Fruit fly (Drosophila melanogaster): ENCODE data around the gene Ir94h.

Ir94h gene

dm6 chr3R:23497241-23497640 lies 9.9 kb downstream of the Ir94h start:
- TF ChIP-seq Hnf4 (GFP tag; optimal IDR thresholded peaks at IDR 0.05) (no peak), dl (GFP tag; optimal IDR thresholded peaks at IDR 0.05; ENCODE audit: insufficient read depth in 1 of 2, partially characterized antibody in 2 of 2) (no peak), fru (GFP tag; optimal IDR thresholded peaks at IDR 0.05) (no peak), Myc (optimal IDR thresholded peaks at IDR 0.05) (no peak), CG32264 (GFP tag; optimal IDR thresholded peaks at IDR 0.05) (no peak), usp (GFP tag; optimal IDR thresholded peaks at IDR 0.05) (no peak), N (GFP tag; optimal IDR thresholded peaks at IDR 0.05) (no peak), woc (GFP tag; optimal IDR thresholded peaks at IDR 0.05) (no peak), rgr (GFP tag; optimal IDR thresholded peaks at IDR 0.05) (no peak), Hr83 (GFP tag; optimal IDR thresholded peaks at IDR 0.05; ENCODE audit: poor library complexity, severe bottlenecking) (no peak)

dm6 chr3R:23503511-23503910 lies 16.2 kb downstream of the Ir94h start:
- TF ChIP-seq Dfd (GFP tag; optimal IDR thresholded peaks at IDR 0.05) (no peak), dmrt93B (GFP tag; optimal IDR thresholded peaks at IDR 0.05) (no peak), jim (GFP tag; optimal IDR thresholded peaks at IDR 0.05) (no peak), CrebA (GFP tag; optimal IDR thresholded peaks at IDR 0.05; ENCODE audit: borderline replicate concordance) (no peak), h (GFP tag; optimal IDR thresholded peaks at IDR 0.05) (no peak), ey (GFP tag; optimal IDR thresholded peaks at IDR 0.05) (no peak), CG9705 (GFP tag; optimal IDR thresholded peaks at IDR 0.05) (no peak), dsf (GFP tag; optimal IDR thresholded peaks at IDR 0.05; ENCODE audit: borderline replicate concordance) (no peak), Rel (GFP tag; optimal IDR thresholded peaks at IDR 0.05) (no peak), Rel (tag; optimal IDR thresholded peaks at IDR 0.05) (no peak), Hr78 (GFP tag; optimal IDR thresholded peaks at IDR 0.05) (no peak), sage (GFP tag; optimal IDR thresholded peaks at IDR 0.05) (no peak), brk (GFP tag; optimal IDR thresholded peaks at IDR 0.05) (no peak), N (GFP tag; optimal IDR thresholded peaks at IDR 0.05) (no peak)

- TF ChIP-seq tai (GFP tag; optimal IDR thresholded peaks at IDR 0.05), result peak; percentile 26
- no peak for TF ChIP-seq Dif (GFP tag; optimal IDR thresholded peaks at IDR 0.05; ENCODE audit: partially characterized antibody)
- TF ChIP-seq GATAd (GFP tag; optimal IDR thresholded peaks at IDR 0.05), result no peak
- peak; percentile 54 for TF ChIP-seq HLH106 (tag; optimal IDR thresholded peaks at IDR 0.05)
- no peak for TF ChIP-seq lola (GFP tag; optimal IDR thresholded peaks at IDR 0.05)
- TF ChIP-seq Myc (optimal IDR thresholded peaks at IDR 0.05), result no peak
- peak; percentile 59 for TF ChIP-seq h (GFP tag; optimal IDR thresholded peaks at IDR 0.05)
- peak in 1 of 2 experiments; percentile 63 for TF ChIP-seq foxo (GFP tag; optimal IDR thresholded peaks at IDR 0.05)
- peak; percentile 67 for TF ChIP-seq fru (GFP tag; optimal IDR thresholded peaks at IDR 0.05)
- peak; percentile 45 for TF ChIP-seq rgr (GFP tag; optimal IDR thresholded peaks at IDR 0.05)
- TF ChIP-seq pan (optimal IDR thresholded peaks at IDR 0.05), result no peak
- peak; percentile 41 for TF ChIP-seq ey (GFP tag; optimal IDR thresholded peaks at IDR 0.05)
- peak; percentile 29 for TF ChIP-seq psq (GFP tag; optimal IDR thresholded peaks at IDR 0.05)
- TF ChIP-seq CG32264 (GFP tag; optimal IDR thresholded peaks at IDR 0.05), result no peak
- peak; percentile 57 for TF ChIP-seq OdsH (GFP tag; optimal IDR thresholded peaks at IDR 0.05)
- TF ChIP-seq Sp1 (GFP tag; optimal IDR thresholded peaks at IDR 0.05), result peak; percentile 56
- TF ChIP-seq br (GFP tag; optimal IDR thresholded peaks at IDR 0.05), result peak; percentile 8
- peak; percentile 6 for TF ChIP-seq woc (GFP tag; optimal IDR thresholded peaks at IDR 0.05)
- TF ChIP-seq CrebA (GFP tag; optimal IDR thresholded peaks at IDR 0.05; ENCODE audit: borderline replicate concordance), result no peak
- TF ChIP-seq dl (GFP tag; optimal IDR thresholded peaks at IDR 0.05; ENCODE audit: insufficient read depth in 1 of 2, partially characterized antibody in 2 of 2), result no peak
Observed at dm6 chr3R:23504760-23505159, 17.5 kb downstream of the Ir94h start.

DNA sequence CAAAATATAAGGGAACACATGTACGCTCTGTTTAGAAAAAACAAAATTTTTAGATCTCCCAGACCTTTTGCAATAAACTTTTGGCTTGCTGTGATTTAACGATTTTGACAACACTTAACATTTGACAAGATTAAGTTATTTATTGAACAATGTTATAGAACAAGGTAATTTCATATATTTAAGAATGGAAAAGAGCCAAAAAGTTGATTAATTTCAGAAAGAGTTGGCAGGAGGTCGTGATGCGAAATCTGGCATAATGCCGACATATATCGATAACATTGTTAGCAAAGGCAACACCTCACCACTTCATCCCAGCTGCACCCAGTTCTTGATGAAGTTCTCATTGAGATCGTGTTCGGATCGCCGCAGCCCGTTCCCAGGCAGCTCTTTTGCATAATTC lies 20.1 kb downstream of the Ir94h start, which contains the start of gene CG34289:
Gene CG34289 (minus strand): TSS at position 101 of the 400 bp plus-strand sequence.
- TF ChIP-seq Dif (GFP tag; optimal IDR thresholded peaks at IDR 0.05; ENCODE audit: partially characterized antibody), result no peak

dm6 chr3R:23508304-23508703 lies 21.0 kb downstream of the Ir94h start:
- peak; percentile 15 for TF ChIP-seq ey (GFP tag; optimal IDR thresholded peaks at IDR 0.05)
- peak; percentile 35 for TF ChIP-seq woc (GFP tag; optimal IDR thresholded peaks at IDR 0.05)
- peak; percentile 74 for TF ChIP-seq rgr (GFP tag; optimal IDR thresholded peaks at IDR 0.05)
- no peak for TF ChIP-seq sv (GFP tag; optimal IDR thresholded peaks at IDR 0.05)
- TF ChIP-seq Dfd (GFP tag; optimal IDR thresholded peaks at IDR 0.05), result no peak
- peak; percentile 85 for TF ChIP-seq psq (GFP tag; optimal IDR thresholded peaks at IDR 0.05)
- peak; percentile 72 for TF ChIP-seq HLH106 (tag; optimal IDR thresholded peaks at IDR 0.05)
- TF ChIP-seq dmrt93B (GFP tag; optimal IDR thresholded peaks at IDR 0.05), result peak; percentile 56
- no peak for TF ChIP-seq N (GFP tag; optimal IDR thresholded peaks at IDR 0.05)
- TF ChIP-seq OdsH (GFP tag; optimal IDR thresholded peaks at IDR 0.05), result peak; percentile 73
- TF ChIP-seq brk (GFP tag; optimal IDR thresholded peaks at IDR 0.05), result peak; percentile 74
- TF ChIP-seq foxo (GFP tag; optimal IDR thresholded peaks at IDR 0.05), result peak in 1 of 2 experiments; percentile 57
- peak; percentile 82 for TF ChIP-seq Sp1 (GFP tag; optimal IDR thresholded peaks at IDR 0.05)
- peak; percentile 24 for TF ChIP-seq Hnf4 (GFP tag; optimal IDR thresholded peaks at IDR 0.05)
- no peak for TF ChIP-seq br (GFP tag; optimal IDR thresholded peaks at IDR 0.05)
- TF ChIP-seq sage (GFP tag; optimal IDR thresholded peaks at IDR 0.05), result peak; percentile 40
- TF ChIP-seq h (GFP tag; optimal IDR thresholded peaks at IDR 0.05), result peak; percentile 70
- peak; percentile 74 for TF ChIP-seq fru (GFP tag; optimal IDR thresholded peaks at IDR 0.05)
- TF ChIP-seq dsf (GFP tag; optimal IDR thresholded peaks at IDR 0.05; ENCODE audit: borderline replicate concordance), result no peak

All from whole organism, wandering third instar larva.